Worm (Caenorhabditis elegans) whole organism, late embryonic: ENCODE results near the gene Y50E8A.12.
"Not testable (repeated sequence)": the region's sequence is repeated elsewhere in the genome, so short reads cannot be mapped to it uniquely, and the experiment has no call there.

Experiments
- C38D4.7 ChIP-seq: fragments of 200-800 bp; sonication (Bioruptor generic); optimal IDR thresholded peaks from 2 replicates; lab custom pipeline; 2018; ENCODE audit warnings: mild to moderate bottlenecking, missing genetic modification characterization, moderate library complexity, missing compliant biosample characterization
- T23F11.4 ChIP-seq: fragments of 200-800 bp; sonication (Bioruptor generic); optimal IDR thresholded peaks from 2 replicates; lab custom pipeline; 2018; ENCODE audit warnings: mild to moderate bottlenecking, missing genetic modification characterization, missing compliant biosample characterization
- ceh-14 ChIP-seq: sonication (generic microtip); optimal IDR thresholded peaks from 2 replicates; lab custom pipeline; 2016; ENCODE audit warnings: missing genotype, missing genetic modification characterization, missing compliant biosample characterization
- ceh-2 ChIP-seq: sonication (generic microtip); optimal IDR thresholded peaks from 2 replicates; lab custom pipeline; 2016; ENCODE audit warnings: missing genotype, missing genetic modification characterization, missing compliant biosample characterization
- ceh-31 ChIP-seq: sonication (generic microtip); optimal IDR thresholded peaks from 2 replicates; lab custom pipeline; 2016; ENCODE audit warnings: missing genetic modification characterization, missing compliant biosample characterization
- ceh-34 ChIP-seq: sonication (generic microtip); optimal IDR thresholded peaks from 2 replicates; lab custom pipeline; 2016; ENCODE audit warnings: mild to moderate bottlenecking, missing genetic modification characterization, missing compliant biosample characterization
- ceh-48 ChIP-seq: sonication (generic microtip); optimal IDR thresholded peaks from 2 replicates; lab custom pipeline; 2016; ENCODE audit warnings: missing genetic modification characterization, inconsistent platforms, missing compliant biosample characterization
- ceh-9 ChIP-seq: sonication (generic microtip); optimal IDR thresholded peaks from 2 replicates; lab custom pipeline; 2016; ENCODE audit warnings: mild to moderate bottlenecking, missing genetic modification characterization, inconsistent platforms, missing compliant biosample characterization
- che-1 ChIP-seq: sonication (generic microtip); optimal IDR thresholded peaks from 2 replicates; lab custom pipeline; 2016; ENCODE audit warnings: mild to moderate bottlenecking, missing genetic modification characterization, missing compliant biosample characterization
- dve-1 ChIP-seq: sonication (generic microtip); optimal IDR thresholded peaks from 2 replicates; lab custom pipeline; 2017; ENCODE audit warnings: antibody characterized with exemption, mild to moderate bottlenecking, missing genetic modification characterization, missing compliant biosample characterization
- fkh-10 ChIP-seq: fragments of 150-350 bp; optimal IDR thresholded peaks from 2 replicates; lab custom pipeline; 2014; ENCODE audit warnings: missing biosample characterization, missing genetic modification reagents, missing genetic modification characterization
- gmeb-2 ChIP-seq: sonication (generic microtip); optimal IDR thresholded peaks from 2 replicates; lab custom pipeline; 2016; ENCODE audit warnings: missing genetic modification characterization, inconsistent platforms, missing compliant biosample characterization
- hlh-15 ChIP-seq: sonication (generic microtip); optimal IDR thresholded peaks from 2 replicates; lab custom pipeline; 2016; ENCODE audit warnings: missing genetic modification characterization, missing compliant biosample characterization
- hlh-6 ChIP-seq: sonication (generic microtip); optimal IDR thresholded peaks from 2 replicates; lab custom pipeline; 2016; ENCODE audit warnings: missing genotype, missing genetic modification characterization, missing compliant biosample characterization
- hlh-8 ChIP-seq: sonication (generic microtip); optimal IDR thresholded peaks from 2 replicates; lab custom pipeline; 2016; ENCODE audit warnings: missing genotype, missing genetic modification characterization, missing compliant biosample characterization
- lim-6 ChIP-seq: sonication (generic microtip); optimal IDR thresholded peaks from 2 replicates; lab custom pipeline; 2016; ENCODE audit warnings: missing genetic modification characterization, missing compliant biosample characterization
- lin-11 ChIP-seq: fragments of 200-800 bp; sonication (Bioruptor generic); optimal IDR thresholded peaks from 2 replicates; lab custom pipeline; 2018; ENCODE audit warnings: mild to moderate bottlenecking, missing genetic modification characterization, missing compliant biosample characterization
- mec-3 ChIP-seq: sonication (generic microtip); optimal IDR thresholded peaks from 2 replicates; lab custom pipeline; 2016; ENCODE audit warnings: borderline replicate concordance, missing genetic modification characterization, missing compliant biosample characterization
- nfya-1 ChIP-seq: sonication (generic microtip); optimal IDR thresholded peaks from 2 replicates; lab custom pipeline; 2017; ENCODE audit warnings: missing genetic modification characterization, mild to moderate bottlenecking, missing compliant biosample characterization, antibody characterized with exemption, moderate library complexity
- nhr-11 ChIP-seq: fragments of 150-350 bp; optimal IDR thresholded peaks from 2 replicates; lab custom pipeline; 2014; ENCODE audit warnings: missing biosample characterization, missing genetic modification characterization
- nhr-232 ChIP-seq: sonication (generic microtip); optimal IDR thresholded peaks from 2 replicates; lab custom pipeline; 2016; ENCODE audit warnings: missing genetic modification characterization, missing compliant biosample characterization
- odd-2 ChIP-seq: sonication (generic microtip); optimal IDR thresholded peaks from 2 replicates; lab custom pipeline; 2017; ENCODE audit warnings: antibody characterized with exemption, mild to moderate bottlenecking, missing genetic modification characterization, missing compliant biosample characterization
- pag-3 ChIP-seq: sonication (generic microtip); optimal IDR thresholded peaks from 2 replicates; lab custom pipeline; 2016; ENCODE audit warnings: missing compliant biosample characterization, missing genetic modification characterization, borderline replicate concordance
- pha-4 ChIP-seq: fragments of 150-350 bp; optimal IDR thresholded peaks from 2 replicates; lab custom pipeline; 2018; ENCODE audit warnings: missing biosample characterization, missing genetic modification reagents, missing genetic modification characterization
- pqm-1 ChIP-seq: sonication (generic microtip); optimal IDR thresholded peaks from 2 replicates; lab custom pipeline; 2016; ENCODE audit warnings: missing genetic modification characterization, missing compliant biosample characterization
- pros-1 ChIP-seq: fragments of 150-350 bp; optimal IDR thresholded peaks from 2 replicates; lab custom pipeline; 2014; ENCODE audit warnings: missing biosample characterization, missing genetic modification reagents, missing genetic modification characterization
- ref-2 ChIP-seq: sonication (generic microtip); optimal IDR thresholded peaks from 2 replicates; lab custom pipeline; 2016; ENCODE audit warnings: missing genetic modification characterization, missing compliant biosample characterization
- sox-2 ChIP-seq: fragments of 200-800 bp; sonication (Bioruptor generic); IDR thresholded peaks from 2 replicates; pipeline ENCODE4 v1.3.6; 2022; ENCODE audit warnings: missing genetic modification reagents, missing genetic modification characterization, missing compliant biosample characterization
- sox-4 ChIP-seq: sonication (generic microtip); optimal IDR thresholded peaks from 2 replicates; lab custom pipeline; 2017; ENCODE audit warnings: mild to moderate bottlenecking, missing genetic modification characterization, inconsistent platforms, missing compliant biosample characterization
- syd-9 ChIP-seq: sonication (generic microtip); optimal IDR thresholded peaks from 2 replicates; lab custom pipeline; 2016; ENCODE audit warnings: mild to moderate bottlenecking, missing genetic modification characterization, moderate library complexity, missing compliant biosample characterization
- ttx-3 ChIP-seq: sonication (generic microtip); optimal IDR thresholded peaks from 2 replicates; lab custom pipeline; 2016; ENCODE audit warnings: missing genetic modification reagents, missing genetic modification characterization, missing compliant biosample characterization

The Y50E8A.12 gene

ce11 chrV:14750357-14750756 lies 33.7 kb downstream of the Y50E8A.12 start, which contains the start of gene nspa-10:
TSS of gene nspa-10 (minus strand) at chrV:14750457.
- TF ChIP-seq lin-11, odd-2, gmeb-2 (tag; lab: Kevin White, UChicago): not testable (repeated sequence)
- TF ChIP-seq, all 69 proteins: peak for 0; not testable (repeated sequence) for 69

ce11 chrV:14748608-14749137 lies 35.3 kb downstream of the Y50E8A.12 start, which contains the start of the genes lipl-8 and Y50E8A.22:
TSS of gene lipl-8 (minus strand) at chrV:14748708.
TSS of gene Y50E8A.22 (minus strand) at chrV:14749087.
- no peak for TF ChIP-seq ttx-3
- TF ChIP-seq mec-3, result no peak
- no peak for TF ChIP-seq ceh-9
- TF ChIP-seq hlh-15 (tag; lab: Kevin White, UChicago), result no peak

DNA sequence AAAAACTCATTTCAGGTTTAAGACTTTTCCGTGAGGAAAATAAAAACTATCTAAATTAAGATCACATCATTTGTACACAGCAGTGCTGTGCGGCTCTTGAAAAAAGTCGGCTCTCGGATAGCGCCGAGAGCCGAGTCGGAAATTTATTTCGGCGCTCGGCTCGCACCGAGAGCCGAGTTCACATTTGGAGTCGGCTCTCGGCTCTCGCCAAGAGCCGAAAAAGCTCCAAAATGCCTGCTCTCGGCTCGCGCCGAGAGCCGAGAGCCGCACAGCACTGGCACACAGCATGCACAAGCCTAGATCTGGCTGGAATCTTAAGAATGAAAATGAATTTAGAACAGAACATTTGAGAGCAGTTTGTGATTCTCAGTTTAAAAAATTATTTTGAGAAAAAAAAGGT lies 37.0 kb downstream of the Y50E8A.12 start:
- no peak for TF ChIP-seq pag-3 (tag; lab: Kevin White, UChicago)
- TF ChIP-seq hlh-6 (tag; lab: Kevin White, UChicago), result no peak
- TF ChIP-seq ref-2 (tag; lab: Kevin White, UChicago), result no peak
- TF ChIP-seq nfya-1 (tag; lab: Kevin White, UChicago), result no peak
- no peak for TF ChIP-seq C38D4.7 (GFP tag; lab: Kevin White, UChicago)
- TF ChIP-seq fkh-10, result no peak
- no peak for TF ChIP-seq T23F11.4 (GFP tag; lab: Kevin White, UChicago)
- TF ChIP-seq pros-1, result no peak
- TF ChIP-seq pha-4 (tag; lab: Kevin White, UChicago), result no peak
- TF ChIP-seq ceh-2, result no peak
- no peak for TF ChIP-seq che-1
- no peak for TF ChIP-seq sox-2 (GFP tag; lab: Robert Waterston, UW)
- no peak for TF ChIP-seq nhr-232 (tag; lab: Kevin White, UChicago)

ce11 chrV:14744824-14745223 lies 39.2 kb downstream of the Y50E8A.12 start:
- TF ChIP-seq ceh-31 (tag; lab: Kevin White, UChicago), result no peak
- peak; percentile 2 for TF ChIP-seq dve-1
- TF ChIP-seq, all 69 proteins: peak for 1

DNA sequence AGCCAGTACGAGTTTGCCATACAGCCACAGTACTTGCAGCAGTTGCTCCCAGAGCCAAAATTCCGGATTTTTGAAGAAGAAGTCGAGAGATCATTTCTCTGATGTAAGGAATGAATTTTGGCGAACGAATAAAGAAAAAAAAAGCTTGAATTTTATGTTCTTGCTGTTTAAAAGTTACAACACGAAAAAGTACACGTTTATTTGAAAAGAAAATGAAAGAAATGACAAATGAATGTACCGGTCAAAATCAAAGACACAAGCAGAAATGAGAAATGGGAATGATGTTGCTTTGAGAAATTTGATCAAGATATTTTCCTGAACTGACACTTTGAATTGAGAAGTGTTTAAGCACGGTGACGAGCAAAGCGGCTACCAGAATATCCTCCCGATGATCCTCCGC lies 42.8 kb downstream of the Y50E8A.12 start, which contains the start of gene Y50E8A.6:
Gene Y50E8A.6 (minus strand): TSS at position 101 of the 400 bp plus-strand sequence.
- TF ChIP-seq mec-3 (no peak), hlh-8 (tag; lab: Kevin White, UChicago) (no peak), ceh-34 (no peak), pqm-1 (tag; lab: Kevin White, UChicago) (no peak), dve-1 (no peak), lim-6 (tag; lab: Kevin White, UChicago) (no peak), pag-3 (tag; lab: Kevin White, UChicago) (no peak), ceh-48 (tag; lab: Kevin White, UChicago) (no peak), sox-4 (tag; lab: Kevin White, UChicago) (no peak), sox-2 (GFP tag; lab: Robert Waterston, UW) (no peak), ceh-14 (no peak)

DNA sequence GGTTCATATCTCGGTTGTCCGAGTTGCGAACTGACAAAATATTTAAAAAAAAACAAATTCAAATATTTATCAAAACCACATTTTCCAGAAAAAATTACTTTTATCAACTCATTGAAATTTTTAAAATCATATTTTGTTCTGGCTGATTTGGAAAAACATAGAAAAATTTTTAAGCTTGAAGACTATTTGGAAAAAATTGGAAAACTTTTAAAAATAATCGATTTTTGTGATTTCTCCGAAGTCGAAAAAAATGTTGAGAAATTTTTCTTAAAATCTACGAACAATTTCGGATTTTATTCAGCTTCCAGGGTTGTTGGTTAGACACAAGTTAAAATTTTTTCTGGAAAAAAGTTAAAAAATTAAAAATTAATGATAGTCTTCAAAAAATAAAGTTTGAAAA lies 47.2 kb downstream of the Y50E8A.12 start, which contains the start of gene Y50E8A.5:
Gene Y50E8A.5 (minus strand): TSS at position 101 of the 400 bp plus-strand sequence.
- TF ChIP-seq C38D4.7 (GFP tag; lab: Kevin White, UChicago) (no peak), syd-9 (tag; lab: Kevin White, UChicago) (no peak), nhr-11 (tag; lab: Kevin White, UChicago) (no peak), hlh-6 (tag; lab: Kevin White, UChicago) (no peak), sox-4 (tag; lab: Kevin White, UChicago) (no peak), lim-6 (tag; lab: Kevin White, UChicago) (no peak), ceh-31 (tag; lab: Kevin White, UChicago) (no peak), ceh-9 (no peak), T23F11.4 (GFP tag; lab: Kevin White, UChicago) (no peak)
